Worm (Caenorhabditis elegans) whole organism, midembryonic: Measurements from ENCODE around the gene bcmo-2.

Source experiments
- T22C8.4 ChIP-seq: fragments of 200-800 bp; sonication (Bioruptor generic); IDR thresholded peaks from 2 replicates; pipeline ENCODE4 v1.3.6; 2022; ENCODE audit warnings: missing genetic modification characterization, missing compliant biosample characterization
- cog-1 ChIP-seq: sonication (generic microtip); optimal IDR thresholded peaks from 2 replicates; lab custom pipeline; 2016; ENCODE audit warnings: missing genetic modification characterization, missing compliant biosample characterization
- flt-1 ChIP-seq: fragments of 200-800 bp; sonication (Bioruptor generic); IDR thresholded peaks from 2 replicates; pipeline ENCODE4 v1.3.6; 2022; ENCODE audit warnings: missing genetic modification characterization, missing compliant biosample characterization
- klf-2 ChIP-seq: fragments of 200-800 bp; sonication (Bioruptor generic); conservative IDR thresholded peaks from 2 replicates; pipeline ENCODE4 v1.3.6; 2022; ENCODE audit warnings: missing genetic modification reagents, missing genetic modification characterization, missing compliant biosample characterization
- med-1 ChIP-seq: sonication (generic microtip); optimal IDR thresholded peaks from 2 replicates; lab custom pipeline; 2017; ENCODE audit warnings: missing genetic modification characterization, mild to moderate bottlenecking, missing compliant biosample characterization, antibody characterized with exemption, missing genetic modification reagents; ENCODE audit not compliant: insufficient read depth
- ref-1 ChIP-seq: fragments of 200-800 bp; sonication (Bioruptor generic); conservative IDR thresholded peaks from 2 replicates; pipeline ENCODE4 v1.3.6; 2022; ENCODE audit warnings: missing genetic modification reagents, missing genetic modification characterization, missing compliant biosample characterization
- tab-1 ChIP-seq: fragments of 200-800 bp; sonication (Bioruptor generic); IDR thresholded peaks from 2 replicates; pipeline ENCODE4 v1.3.6; 2022; ENCODE audit warnings: missing genetic modification characterization, missing compliant biosample characterization
- ztf-29 ChIP-seq: fragments of 200-800 bp; sonication (Bioruptor generic); IDR thresholded peaks from 2 replicates; pipeline ENCODE4 v1.3.6; 2022; ENCODE audit warnings: missing genetic modification reagents, missing genetic modification characterization, missing compliant biosample characterization

DNA sequence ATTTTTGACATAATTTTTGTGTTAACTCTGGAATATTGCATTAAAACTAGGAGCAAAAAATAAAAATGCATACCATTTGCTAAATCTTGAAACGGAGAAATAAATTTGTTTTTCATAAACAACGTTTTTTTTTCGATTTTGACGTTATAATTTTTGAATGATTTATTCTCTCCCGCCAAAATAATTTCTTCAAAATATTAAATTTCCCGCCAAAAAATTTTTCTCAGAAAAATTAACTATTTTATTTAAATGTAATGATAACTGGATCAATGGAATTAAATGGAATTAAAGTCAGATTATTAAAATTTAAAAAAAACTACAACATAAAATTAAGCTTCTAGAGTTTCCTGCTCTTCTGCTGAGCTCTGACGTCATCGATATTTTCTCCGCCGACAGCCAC lies 33.5 kb downstream of the bcmo-2 start, which contains the start of gene nep-3:
- TF ChIP-seq med-1, result no peak
- TF ChIP-seq ref-1 (GFP tag; lab: Robert Waterston, UW), result no peak
- no peak for TF ChIP-seq klf-2
- no peak for TF ChIP-seq cog-1 (tag; lab: Kevin White, UChicago)
- TF ChIP-seq flt-1 (GFP tag; lab: Robert Waterston, UW), result no peak
- no peak for TF ChIP-seq ztf-29 (GFP tag; lab: Robert Waterston, UW)
- TF ChIP-seq tab-1 (GFP tag; lab: Robert Waterston, UW), result no peak
- TF ChIP-seq T22C8.4 (GFP tag; lab: Robert Waterston, UW), result no peak
